Worm (Caenorhabditis elegans): ENCODE results near the gene col-89.

DNA sequence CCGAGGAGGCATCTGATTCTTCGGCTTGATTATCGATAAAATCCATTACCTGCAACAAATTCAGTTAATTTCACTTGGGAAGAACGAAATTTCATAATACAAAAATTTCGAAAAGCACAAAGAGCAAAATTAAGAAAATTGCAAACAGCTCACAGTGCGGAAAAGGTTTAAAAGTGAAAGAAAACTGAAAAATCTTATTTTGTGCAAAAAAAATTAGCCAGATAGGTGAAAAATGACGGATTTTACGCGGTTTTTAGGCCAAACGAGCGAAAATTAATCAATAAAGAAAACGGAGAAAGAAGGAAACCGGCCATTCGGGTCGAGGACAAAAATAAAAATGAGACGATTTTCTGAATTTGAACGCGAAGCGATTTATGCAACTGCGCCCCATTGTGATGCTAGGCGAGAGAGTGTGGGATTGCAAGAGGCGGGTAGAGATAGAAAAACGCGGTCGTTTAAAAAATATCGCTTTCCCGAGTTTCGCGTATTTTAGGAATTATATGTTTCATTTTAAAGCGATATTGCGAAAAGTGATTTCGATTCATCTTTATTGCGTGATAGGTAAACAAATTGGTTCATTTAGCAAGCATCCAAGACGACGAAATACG, 27.2 kb upstream of the col-89 start, which contains the start of gene emb-5:
- TF ChIP-seq tab-1 (GFP tag; IDR thresholded peaks at IDR 0.05) (no peak), cog-1 (tag; optimal IDR thresholded peaks at IDR 0.05) (no peak)
